Fruit fly (Drosophila melanogaster): ENCODE measurements around the gene CG2772.
A peak's percentile ranks its signal among the peaks of the same experiment; 100 is the strongest.

The CG2772 gene

DNA sequence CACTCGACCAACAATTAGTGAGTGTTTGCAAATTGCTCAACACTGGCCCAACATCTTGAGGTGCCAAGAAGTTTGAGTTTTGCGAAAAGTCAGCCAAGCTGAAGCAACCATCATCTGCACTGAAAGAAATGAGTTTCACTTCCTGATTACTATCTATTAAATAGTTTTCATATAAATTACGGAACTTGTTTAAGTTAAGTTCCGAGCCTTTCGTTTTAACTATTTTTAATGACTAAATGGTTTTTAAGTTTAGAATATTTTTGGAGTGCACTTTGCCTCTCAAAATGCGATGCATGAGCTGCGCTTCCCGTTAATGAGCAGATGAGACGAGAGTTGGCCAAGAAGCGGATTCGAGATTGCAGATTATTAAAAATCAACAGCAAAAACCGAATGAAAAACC is 4.1 kb upstream of the CG2772 start (continued):
- TF ChIP-seq CG3032 (tag; optimal IDR thresholded peaks at IDR 0.05), result no peak
- TF ChIP-seq CG6792 (GFP tag; optimal IDR thresholded peaks at IDR 0.05), result no peak
- TF ChIP-seq CG31627 (GFP tag; optimal IDR thresholded peaks at IDR 0.05), result no peak
- no peak for TF ChIP-seq vri (GFP tag; optimal IDR thresholded peaks at IDR 0.05)
- no peak for TF ChIP-seq dac (GFP tag; optimal IDR thresholded peaks at IDR 0.05)
- TF ChIP-seq fkh (GFP tag; optimal IDR thresholded peaks at IDR 0.05), result no peak
- TF ChIP-seq CG10669 (GFP tag; optimal IDR thresholded peaks at IDR 0.05), result peak; percentile 1
- no peak for TF ChIP-seq CG8632 (GFP tag; optimal IDR thresholded peaks at IDR 0.05)
- TF ChIP-seq CG10631 (GFP tag; optimal IDR thresholded peaks at IDR 0.05), result peak; percentile 26
- no peak for TF ChIP-seq Hr38 (GFP tag; optimal IDR thresholded peaks at IDR 0.05)
- TF ChIP-seq ss (GFP tag; optimal IDR thresholded peaks at IDR 0.05), result no peak
- TF ChIP-seq CG11294 (GFP tag; IDR thresholded peaks at IDR 0.05), result 0 out of 2 replicates have a peak, but pooled peaks have one; percentile 25
- TF ChIP-seq CG11762 (GFP tag; optimal IDR thresholded peaks at IDR 0.05; ENCODE audit: insufficient read depth), result no peak
- no peak for TF ChIP-seq CG34406 (GFP tag; optimal IDR thresholded peaks at IDR 0.05)
- peak; percentile 50 for TF ChIP-seq CG6276 (GFP tag; optimal IDR thresholded peaks at IDR 0.05)
- TF ChIP-seq fd85E (GFP tag; optimal IDR thresholded peaks at IDR 0.05), result no peak
- no peak for TF ChIP-seq CG1621 (tag; optimal IDR thresholded peaks at IDR 0.05)
- TF ChIP-seq acj6 (GFP tag; optimal IDR thresholded peaks at IDR 0.05), result peak; percentile 9
- TF ChIP-seq CG11902 (GFP tag; optimal IDR thresholded peaks at IDR 0.05), result no peak
- peak; percentile 6 for TF ChIP-seq topi (GFP tag; optimal IDR thresholded peaks at IDR 0.05)
- TF ChIP-seq Ets96B (tag; optimal IDR thresholded peaks at IDR 0.05), result no peak
- peak; percentile 64 for TF ChIP-seq CG32006 (GFP tag; optimal IDR thresholded peaks at IDR 0.05)
- no peak for TF ChIP-seq Smox (GFP tag; optimal IDR thresholded peaks at IDR 0.05)
- TF ChIP-seq Eip78C (GFP tag), result peak; percentile 77
- no peak for TF ChIP-seq CG6854 (GFP tag; optimal IDR thresholded peaks at IDR 0.05)
- TF ChIP-seq fd59A (GFP tag; optimal IDR thresholded peaks at IDR 0.05), result no peak
- TF ChIP-seq esn (GFP tag; optimal IDR thresholded peaks at IDR 0.05), result peak; percentile 1
- TF ChIP-seq CG6808 (GFP tag; optimal IDR thresholded peaks at IDR 0.05), result no peak
- no peak for TF ChIP-seq dsx (GFP tag; optimal IDR thresholded peaks at IDR 0.05; ENCODE audit: poor library complexity, severe bottlenecking)
- peak; percentile 58 for TF ChIP-seq CG15336 (GFP tag; IDR thresholded peaks at IDR 0.05)
- TF ChIP-seq CG4318 (GFP tag; optimal IDR thresholded peaks at IDR 0.05), result peak; percentile 31
- no peak for TF ChIP-seq Ets21C (GFP tag; optimal IDR thresholded peaks at IDR 0.05)
- TF ChIP-seq CG6163 (GFP tag; IDR thresholded peaks at IDR 0.05), result peak; percentile 58; the same call in 2 of the 3 replicates

DNA sequence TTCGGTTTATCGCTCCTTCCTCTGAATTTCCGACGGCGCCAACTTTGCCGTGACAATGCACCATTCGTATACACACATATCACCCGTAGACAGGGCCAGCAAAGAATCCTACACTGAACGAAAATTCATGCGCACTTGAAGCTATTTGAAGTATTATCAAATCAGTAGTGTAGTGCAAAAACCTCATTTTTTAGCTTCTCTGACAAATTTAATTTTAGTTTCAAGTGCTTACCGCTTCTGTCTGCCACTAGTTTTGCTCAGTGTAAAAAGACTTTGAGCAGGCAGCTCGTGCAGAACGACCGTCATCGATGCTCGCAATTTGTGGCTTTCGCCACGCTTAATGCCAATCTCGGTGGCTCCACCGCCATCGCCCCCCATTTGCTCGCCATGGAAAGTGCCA is 1.0 kb upstream of the CG2772 start:
- TF ChIP-seq CG8632 (GFP tag; optimal IDR thresholded peaks at IDR 0.05), result no peak
- no peak for TF ChIP-seq fd85E (GFP tag; optimal IDR thresholded peaks at IDR 0.05)
- TF ChIP-seq CG11294 (GFP tag; IDR thresholded peaks at IDR 0.05), result peak; percentile 59
- peak; percentile 68 for TF ChIP-seq CG7368 (GFP tag; optimal IDR thresholded peaks at IDR 0.05)
- peak; percentile 76 for TF ChIP-seq acj6 (GFP tag; optimal IDR thresholded peaks at IDR 0.05)
- no peak for TF ChIP-seq CG6808 (GFP tag; optimal IDR thresholded peaks at IDR 0.05)
- TF ChIP-seq eg (GFP tag; IDR thresholded peaks at IDR 0.05), result peak; percentile 85
- peak; percentile 72 for TF ChIP-seq cyc (GFP tag; optimal IDR thresholded peaks at IDR 0.05)
- TF ChIP-seq CG32006 (GFP tag; optimal IDR thresholded peaks at IDR 0.05), result no peak
- TF ChIP-seq achi (GFP tag; optimal IDR thresholded peaks at IDR 0.05), result peak; percentile 76
- no peak for TF ChIP-seq pdm3 (GFP tag; optimal IDR thresholded peaks at IDR 0.05)
- peak; percentile 8 for TF ChIP-seq CG6854 (GFP tag; optimal IDR thresholded peaks at IDR 0.05)
- TF ChIP-seq topi (GFP tag; optimal IDR thresholded peaks at IDR 0.05), result peak; percentile 62
- no peak for TF ChIP-seq Eip75B (GFP tag; optimal IDR thresholded peaks at IDR 0.05)
- TF ChIP-seq salr (GFP tag; optimal IDR thresholded peaks at IDR 0.05), result peak in 1 of 2 experiments; percentile 69
- TF ChIP-seq CG11902 (GFP tag; optimal IDR thresholded peaks at IDR 0.05), result peak; percentile 52
- peak; percentile 44 for TF ChIP-seq CG16779 (tag; optimal IDR thresholded peaks at IDR 0.05)
- TF ChIP-seq OdsH (GFP tag; optimal IDR thresholded peaks at IDR 0.05), result peak; percentile 81
- peak; percentile 93 for TF ChIP-seq CG6163 (GFP tag; IDR thresholded peaks at IDR 0.05)
- TF ChIP-seq dsx (GFP tag; optimal IDR thresholded peaks at IDR 0.05; ENCODE audit: poor library complexity, severe bottlenecking), result no peak
- TF ChIP-seq dac (GFP tag; optimal IDR thresholded peaks at IDR 0.05), result peak; percentile 71
- no peak for TF ChIP-seq Smox (GFP tag; optimal IDR thresholded peaks at IDR 0.05)
- TF ChIP-seq vri (GFP tag; optimal IDR thresholded peaks at IDR 0.05), result peak; percentile 28
- TF ChIP-seq Hr39 (GFP tag; optimal IDR thresholded peaks at IDR 0.05), result peak; percentile 77
- TF ChIP-seq Lpt (GFP tag; optimal IDR thresholded peaks at IDR 0.05), result peak; percentile 76
- TF ChIP-seq CG10631 (GFP tag; optimal IDR thresholded peaks at IDR 0.05), result no peak
- TF ChIP-seq CG8119 (GFP tag; IDR thresholded peaks at IDR 0.05), result peak; percentile 83
- TF ChIP-seq CG4318 (GFP tag; optimal IDR thresholded peaks at IDR 0.05), result no peak
- TF ChIP-seq Ets96B (tag; optimal IDR thresholded peaks at IDR 0.05), result peak; percentile 71
- no peak for TF ChIP-seq net (GFP tag; optimal IDR thresholded peaks at IDR 0.05)
- TF ChIP-seq CG8319 (GFP tag; optimal IDR thresholded peaks at IDR 0.05), result no peak
- no peak for TF ChIP-seq spab (GFP tag; optimal IDR thresholded peaks at IDR 0.05)
- TF ChIP-seq CG31627 (GFP tag; optimal IDR thresholded peaks at IDR 0.05), result peak; percentile 72
- TF ChIP-seq Hr38 (GFP tag; optimal IDR thresholded peaks at IDR 0.05), result no peak
